Worm (Caenorhabditis elegans) whole organism, midembryonic: ENCODE data around the gene golg-4.

ENCODE experiments used
- T22C8.4 ChIP-seq: fragments of 200-800 bp; sonication (Bioruptor generic); IDR thresholded peaks from 2 replicates; pipeline ENCODE4 v1.3.6; 2022; ENCODE audit warnings: missing genetic modification characterization, missing compliant biosample characterization
- flt-1 ChIP-seq: fragments of 200-800 bp; sonication (Bioruptor generic); IDR thresholded peaks from 2 replicates; pipeline ENCODE4 v1.3.6; 2022; ENCODE audit warnings: missing genetic modification characterization, missing compliant biosample characterization
- klf-2 ChIP-seq: fragments of 200-800 bp; sonication (Bioruptor generic); conservative IDR thresholded peaks from 2 replicates; pipeline ENCODE4 v1.3.6; 2022; ENCODE audit warnings: missing genetic modification reagents, missing genetic modification characterization, missing compliant biosample characterization
- med-1 ChIP-seq: sonication (generic microtip); optimal IDR thresholded peaks from 2 replicates; lab custom pipeline; 2017; ENCODE audit warnings: missing genetic modification characterization, mild to moderate bottlenecking, missing compliant biosample characterization, antibody characterized with exemption, missing genetic modification reagents; ENCODE audit not compliant: insufficient read depth
- ref-1 ChIP-seq: fragments of 200-800 bp; sonication (Bioruptor generic); conservative IDR thresholded peaks from 2 replicates; pipeline ENCODE4 v1.3.6; 2022; ENCODE audit warnings: missing genetic modification reagents, missing genetic modification characterization, missing compliant biosample characterization
- tab-1 ChIP-seq: fragments of 200-800 bp; sonication (Bioruptor generic); IDR thresholded peaks from 2 replicates; pipeline ENCODE4 v1.3.6; 2022; ENCODE audit warnings: missing genetic modification characterization, missing compliant biosample characterization
- ztf-23 ChIP-seq: fragments of 200-800 bp; sonication (Bioruptor generic); IDR thresholded peaks from 2 replicates; pipeline ENCODE4 v1.3.6; 2022; ENCODE audit warnings: missing genetic modification reagents, missing genetic modification characterization, missing compliant biosample characterization
- ztf-29 ChIP-seq: fragments of 200-800 bp; sonication (Bioruptor generic); IDR thresholded peaks from 2 replicates; pipeline ENCODE4 v1.3.6; 2022; ENCODE audit warnings: missing genetic modification reagents, missing genetic modification characterization, missing compliant biosample characterization

ce11 chrIII:3444139-3444538 is 38.8 kb downstream of the golg-4 start, which contains the start of gene spe-41:
- TF ChIP-seq flt-1 (GFP tag; lab: Robert Waterston, UW) = no peak
- no peak for TF ChIP-seq klf-2 (GFP tag; lab: Robert Waterston, UW)
- TF ChIP-seq ztf-29 = no peak
- TF ChIP-seq T22C8.4 (GFP tag; lab: Robert Waterston, UW) = no peak
- no peak for TF ChIP-seq ztf-23 (GFP tag; lab: Robert Waterston, UW)
- TF ChIP-seq med-1 = no peak
- no peak for TF ChIP-seq ref-1
- no peak for TF ChIP-seq tab-1 (GFP tag; lab: Robert Waterston, UW)
